Worm (Caenorhabditis elegans): ENCODE data around the gene ptr-18.

ptr-18 gene

DNA sequence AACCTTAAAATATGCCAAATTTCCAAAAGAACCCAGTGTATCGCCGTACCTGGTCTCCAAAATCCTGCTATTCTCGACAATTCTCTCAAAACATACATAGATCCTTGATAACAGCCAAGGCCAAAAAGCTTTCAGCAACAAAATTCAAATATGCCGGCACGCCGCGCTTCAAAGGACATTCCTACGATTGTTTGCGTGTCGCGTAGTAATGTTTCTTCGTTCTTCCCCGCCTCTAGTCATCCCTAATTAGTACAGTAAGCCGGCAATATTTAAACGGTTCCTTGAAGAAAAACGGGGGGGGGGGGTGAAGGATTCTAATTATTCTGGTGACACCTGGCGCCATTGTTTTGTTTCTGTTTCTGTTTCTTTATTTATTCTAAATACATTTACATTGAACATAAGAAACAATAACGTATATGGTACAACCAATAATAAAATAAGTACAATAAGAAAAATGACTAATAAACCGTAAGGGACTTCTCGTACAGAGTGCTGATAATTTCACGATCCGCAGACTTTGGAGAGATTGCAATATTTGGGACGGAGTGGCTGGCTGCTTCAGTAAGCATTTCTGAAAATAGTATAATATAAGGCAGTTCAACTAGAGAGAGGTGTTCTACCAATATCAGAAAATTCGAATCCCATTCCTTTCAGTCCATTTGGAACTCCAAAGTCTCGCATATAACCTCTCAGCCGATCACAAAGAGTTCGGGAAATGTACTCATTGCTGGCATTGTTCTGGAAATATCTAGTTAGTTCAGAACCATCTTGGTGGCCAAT is 28.9 kb downstream of the ptr-18 start (continued):
- TF ChIP-seq Y48G9A.11 (GFP tag; IDR thresholded peaks at IDR 0.05) = 0 out of 2 replicates have a peak, but pooled peaks have one; percentile 19
- no peak for TF ChIP-seq nhr-48 (tag; optimal IDR thresholded peaks at IDR 0.05)
- peak; percentile 15; the same call in 1 of the 2 replicates for TF ChIP-seq pha-4 (GFP tag; IDR thresholded peaks at IDR 0.05)
- TF ChIP-seq pha-4 (tag; optimal IDR thresholded peaks at IDR 0.05) = no peak
- TF ChIP-seq mxl-2 (GFP tag; conservative IDR thresholded peaks at IDR 0.05) = 0 out of 2 replicates have a peak, but pooled peaks have one; percentile 20
- peak in 1 of 2 experiments; percentile 15 for TF ChIP-seq daf-16 (GFP tag; optimal IDR thresholded peaks at IDR 0.05)
- TF ChIP-seq daf-16 (tag; optimal IDR thresholded peaks at IDR 0.05) = peak; percentile 34
- TF ChIP-seq nhr-102 (tag; optimal IDR thresholded peaks at IDR 0.05) = peak; percentile 65

- TF ChIP-seq php-3 (GFP tag; IDR thresholded peaks at IDR 0.05) (no peak), mxl-2 (GFP tag; conservative IDR thresholded peaks at IDR 0.05) (0 out of 2 replicates have a peak, but pooled peaks have one; percentile 30), hlh-30 (tag; optimal IDR thresholded peaks at IDR 0.05; ENCODE audit: insufficient read depth) (no peak), hlh-11 (tag; optimal IDR thresholded peaks at IDR 0.05) (no peak), snpc-1.2 (GFP tag; IDR thresholded peaks at IDR 0.05) (no peak), nhr-237 (tag; optimal IDR thresholded peaks at IDR 0.05) (no peak), ceh-28 (tag; optimal IDR thresholded peaks at IDR 0.05) (no peak), mes-2 (tag; optimal IDR thresholded peaks at IDR 0.05; ENCODE audit: poor library complexity, severe bottlenecking) (no peak), daf-12 (tag; optimal IDR thresholded peaks at IDR 0.05) (no peak), zag-1 (tag; optimal IDR thresholded peaks at IDR 0.05) (no peak), skn-1 (tag; optimal IDR thresholded peaks at IDR 0.05) (no peak), madf-5 (GFP tag; IDR thresholded peaks at IDR 0.05) (no peak), D1046.2 (GFP tag; IDR thresholded peaks at IDR 0.05) (0 out of 2 replicates have a peak, but pooled peaks have one; percentile 9), aha-1 (tag) (peak; percentile 89), nhr-102 (tag; optimal IDR thresholded peaks at IDR 0.05) (no peak), lin-13 (GFP tag; optimal IDR thresholded peaks at IDR 0.05) (no peak), tag-97 (GFP tag; IDR thresholded peaks at IDR 0.05) (no peak), unc-130 (GFP tag; optimal IDR thresholded peaks at IDR 0.05) (no peak), nhr-6 (tag; optimal IDR thresholded peaks at IDR 0.05) (no peak), lim-7 (GFP tag; IDR thresholded peaks at IDR 0.05) (no peak)
These were observed 30.0 kb downstream of the ptr-18 start for ce11 chrII:12995322-12995721.

DNA sequence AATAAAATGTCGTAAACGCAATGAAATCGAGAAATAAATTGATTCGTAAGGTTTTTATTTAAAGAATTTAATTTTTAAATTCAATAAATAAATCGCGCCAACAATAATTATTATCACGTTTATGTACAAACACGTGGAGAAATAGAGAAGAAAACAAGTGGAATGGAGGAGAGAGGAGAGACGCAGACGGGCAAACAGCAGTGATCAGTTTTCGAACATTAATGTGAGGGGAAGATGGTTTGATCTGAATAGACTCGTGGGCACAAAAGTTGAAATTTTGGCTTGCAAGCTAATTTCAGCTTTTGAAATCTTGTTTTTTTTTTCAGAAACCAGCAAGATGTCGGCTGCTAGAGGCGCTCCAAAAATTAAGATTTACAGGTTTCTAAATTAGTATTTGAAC is 30.9 kb downstream of the ptr-18 start, which contains the start of gene hphd-1:
Gene hphd-1, minus strand, starts transcription at position 323 of the 400 bp plus-strand sequence.
- peak; percentile 83 for TF ChIP-seq nhr-28 (tag; optimal IDR thresholded peaks at IDR 0.05)
- TF ChIP-seq dve-1 (tag; optimal IDR thresholded peaks at IDR 0.05; ENCODE audit: insufficient read depth) = peak; percentile 94
- TF ChIP-seq nhr-10 (tag; optimal IDR thresholded peaks at IDR 0.05) = peak; percentile 83
- peak; percentile 35 to 95 for TF ChIP-seq mdl-1 (tag; optimal IDR thresholded peaks at IDR 0.05)
- TF ChIP-seq aha-1 (tag) = peak; percentile 28
- no peak for TF ChIP-seq Y105C5A.15 (GFP tag; IDR thresholded peaks at IDR 0.05)
- no peak for TF ChIP-seq ZK546.5 (tag; optimal IDR thresholded peaks at IDR 0.05)
- TF ChIP-seq hlh-11 (tag; optimal IDR thresholded peaks at IDR 0.05) = peak; percentile 78
- peak; percentile 89 for TF ChIP-seq php-3 (GFP tag; IDR thresholded peaks at IDR 0.05)
- TF ChIP-seq lsy-2 (tag; optimal IDR thresholded peaks at IDR 0.05) = peak in 1 of 2 experiments; percentile 71
- no peak for TF ChIP-seq snpc-1.2 (GFP tag; IDR thresholded peaks at IDR 0.05)
- TF ChIP-seq set-16 (GFP tag; IDR thresholded peaks at IDR 0.05) = no peak
- peak; percentile 70 for TF ChIP-seq mep-1 (tag; optimal IDR thresholded peaks at IDR 0.05)
- TF ChIP-seq madf-5 (GFP tag; IDR thresholded peaks at IDR 0.05) = no peak
- peak in 1 of 2 experiments; percentile 32 for TF ChIP-seq daf-16 (GFP tag; optimal IDR thresholded peaks at IDR 0.05)
- peak; percentile 97 for TF ChIP-seq daf-16 (tag; optimal IDR thresholded peaks at IDR 0.05)
- TF ChIP-seq sdz-12 (GFP tag; optimal IDR thresholded peaks at IDR 0.05) = no peak
- no peak for TF ChIP-seq F37D6.2 (tag; optimal IDR thresholded peaks at IDR 0.05)
- peak; percentile 82 for TF ChIP-seq mxl-3 (GFP tag; optimal IDR thresholded peaks at IDR 0.05)
- TF ChIP-seq daf-8 (GFP tag; IDR thresholded peaks at IDR 0.05) = no peak
- TF ChIP-seq nhr-77 (tag; optimal IDR thresholded peaks at IDR 0.05) = peak; percentile 59
- TF ChIP-seq ces-1 (GFP tag; optimal IDR thresholded peaks at IDR 0.05) = no peak
- peak; percentile 61 for TF ChIP-seq duxl-1 (tag; optimal IDR thresholded peaks at IDR 0.05; ENCODE audit: poor library complexity)
- TF ChIP-seq tra-1 (GFP tag; IDR thresholded peaks at IDR 0.05) = peak; percentile 35; the same call in 1 of the 2 replicates
- peak; percentile 80 for TF ChIP-seq dmd-6 (GFP tag; IDR thresholded peaks at IDR 0.05)
- no peak for TF ChIP-seq ceh-82 (tag; optimal IDR thresholded peaks at IDR 0.05)
- TF ChIP-seq pha-4 (GFP tag; IDR thresholded peaks at IDR 0.05) = no peak
- TF ChIP-seq pha-4 (tag; optimal IDR thresholded peaks at IDR 0.05) = peak; percentile 56
- no peak for TF ChIP-seq egl-27 (tag; optimal IDR thresholded peaks at IDR 0.05)
